Fruit fly (Drosophila melanogaster) whole organism: ENCODE results near the gene snz.

Experiments
- CG8478 ChIP-seq: fragments of >200 bp; optimal IDR thresholded peaks from 2 replicates; lab custom pipeline; 2018; ENCODE audit warnings: inconsistent platforms
- Dll ChIP-seq: fragments of >200 bp; optimal IDR thresholded peaks from 2 replicates; lab custom pipeline; 2017
- EcR ChIP-seq, 2 experiments: fragments of >200 bp; optimal IDR thresholded peaks; 2 replicates each; lab custom pipeline; 2017; ENCODE audit warnings: missing biosample characterization in 2 of 2, missing genetic modification characterization in 2 of 2, missing genetic modification reagents in 2 of 2
- pan ChIP-seq: fragments of >200 bp; optimal IDR thresholded peaks from 2 replicates; lab custom pipeline; 2017
- psq ChIP-seq: fragments of >200 bp; optimal IDR thresholded peaks from 2 replicates; lab custom pipeline; 2017
- usp ChIP-seq: fragments of >200 bp; optimal IDR thresholded peaks from 2 replicates; lab custom pipeline; 2017; ENCODE audit warnings: missing biosample characterization, missing genetic modification characterization, mixed read lengths

dm6 chrX:7920081-7920688, 8.3 kb downstream of the snz start, which contains the start of the genes hdm and Ykt6:
- no peak for TF ChIP-seq pan (lab: Kevin White, UChicago)
- no peak for TF ChIP-seq CG8478 (lab: Kevin White, UChicago)
- no peak for TF ChIP-seq usp (GFP tag; lab: Kevin White, UChicago)
- no peak for TF ChIP-seq Dll (lab: Kevin White, UChicago)
- TF ChIP-seq EcR (GFP tag; optimal IDR thresholded peaks at IDR 0.05; lab: Kevin White, UChicago) = no peak
- TF ChIP-seq psq (lab: Kevin White, UChicago) = no peak
